Fruit fly (Drosophila melanogaster) whole organism, wandering third instar larva: ENCODE results near the gene twin.
A peak's percentile ranks its signal among the peaks of the same experiment; 100 is the strongest.

Experiments
- lola ChIP-seq: fragments of >200 bp; optimal IDR thresholded peaks from 2 replicates; lab custom pipeline; 2017; ENCODE audit warnings: missing biosample characterization, missing genetic modification characterization
- pan ChIP-seq: fragments of >200 bp; optimal IDR thresholded peaks from 2 replicates; lab custom pipeline; 2017
- psq ChIP-seq: fragments of 200-800 bp; sonication (Bioruptor generic); optimal IDR thresholded peaks from 3 replicates; lab custom pipeline; 2017; ENCODE audit warnings: missing biosample characterization, mild to moderate bottlenecking, missing genetic modification characterization, moderate library complexity
- sage ChIP-seq: fragments of 200-800 bp; sonication (Bioruptor generic); optimal IDR thresholded peaks from 2 replicates; lab custom pipeline; 2016; ENCODE audit warnings: missing biosample characterization, mild to moderate bottlenecking, missing genetic modification characterization
- woc ChIP-seq: sonication (Bioruptor generic); optimal IDR thresholded peaks from 2 replicates; lab custom pipeline; 2016; ENCODE audit warnings: missing biosample characterization, mild to moderate bottlenecking, missing genetic modification characterization

DNA sequence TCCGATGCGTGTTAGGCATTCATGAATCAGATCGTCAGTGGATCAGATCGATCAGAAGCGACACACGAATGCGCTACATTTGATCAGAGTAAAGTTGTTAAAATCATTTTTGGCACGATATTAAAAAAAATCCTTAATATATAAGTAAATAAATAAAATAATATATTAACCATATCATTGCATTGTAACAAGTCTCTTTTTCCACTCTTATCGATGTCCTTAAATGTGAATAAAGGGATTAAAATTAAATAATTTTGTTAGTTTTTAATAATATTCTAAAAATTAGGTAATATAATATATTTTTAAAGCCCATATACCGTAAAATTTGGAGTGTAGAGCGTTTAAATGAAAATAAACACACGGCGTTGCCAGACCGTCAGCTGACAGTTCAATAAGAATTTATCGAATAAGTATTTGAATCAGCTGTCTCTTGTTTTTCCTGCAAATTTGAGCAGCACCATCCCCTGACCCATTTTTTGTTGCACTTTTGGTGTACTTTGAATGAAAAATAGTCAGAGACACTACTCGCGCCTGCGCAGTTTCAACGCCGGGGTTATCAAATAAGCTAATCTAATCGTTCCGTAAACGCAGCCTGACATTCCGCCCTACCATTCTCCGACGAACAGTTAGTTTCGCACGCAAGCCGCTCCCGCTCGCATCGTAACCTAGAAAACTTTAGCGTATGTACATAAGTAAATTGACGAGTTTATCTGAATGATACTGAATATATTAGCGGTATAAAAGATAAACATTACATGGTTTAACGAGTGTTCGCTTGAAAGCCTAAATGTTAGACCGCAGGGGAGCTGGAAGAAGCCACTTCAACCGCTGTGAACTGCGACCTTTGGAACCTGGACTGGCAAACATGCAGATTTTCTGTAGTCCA, 69.6 kb downstream of the twin start, which contains the start of the genes p38a and CG6178:
- TF ChIP-seq sage (GFP tag; lab: Kevin White, UChicago) (peak; percentile 65), pan (lab: Kevin White, UChicago) (no peak), woc (GFP tag; lab: Kevin White, UChicago) (peak; percentile 55), psq (GFP tag; lab: Kevin White, UChicago) (peak; percentile 97), lola (GFP tag; lab: Kevin White, UChicago) (no peak)
